Fruit fly (Drosophila melanogaster) whole organism, embryonic: ENCODE measurements around the gene Hsp22.

Experiments
- C15 ChIP-seq: fragments of 200-800 bp; sonication (Bioruptor generic); IDR thresholded peaks from 3 replicates; pipeline ENCODE4 v1.3.6; 2022; ENCODE audit warnings: missing biosample characterization, missing genetic modification characterization
- CG10274 ChIP-seq: fragments of 200-800 bp; sonication (Bioruptor generic); optimal IDR thresholded peaks from 3 replicates; lab custom pipeline; 2017; ENCODE audit warnings: missing biosample characterization, mild to moderate bottlenecking, missing genetic modification characterization
- CG11560 ChIP-seq: fragments of 200-800 bp; sonication (Bioruptor generic); IDR thresholded peaks from 3 replicates; pipeline ENCODE4 v1.3.6; 2022; ENCODE audit warnings: missing biosample characterization, missing genetic modification characterization
- CG13296 ChIP-seq: fragments of 200-800 bp; sonication (Bioruptor generic); optimal IDR thresholded peaks from 3 replicates; lab custom pipeline; 2018; ENCODE audit warnings: missing biosample characterization, mild to moderate bottlenecking, missing genetic modification characterization
- CG13624 ChIP-seq: fragments of 200-800 bp; sonication (Bioruptor generic); optimal IDR thresholded peaks from 2 replicates; lab custom pipeline; 2016; ENCODE audit warnings: missing biosample characterization, missing genetic modification characterization
- CG14014 ChIP-seq: fragments of 200-800 bp; sonication (Bioruptor generic); IDR thresholded peaks from 2 replicates; pipeline ENCODE4 v1.3.6; 2022; ENCODE audit warnings: missing biosample characterization, missing genetic modification characterization
- CG14710 ChIP-seq: fragments of 200-800 bp; sonication (Bioruptor generic); optimal IDR thresholded peaks from 3 replicates; lab custom pipeline; 2019; ENCODE audit warnings: missing biosample characterization, mild to moderate bottlenecking, missing genetic modification characterization, moderate library complexity
- CG15479 ChIP-seq: fragments of 200-800 bp; sonication (Bioruptor generic); optimal IDR thresholded peaks from 3 replicates; lab custom pipeline; 2019; ENCODE audit warnings: missing biosample characterization, mild to moderate bottlenecking, missing genetic modification characterization, moderate library complexity
- CG15696 ChIP-seq: fragments of 200-800 bp; sonication (Bioruptor generic); optimal IDR thresholded peaks from 2 replicates; lab custom pipeline; 2019; ENCODE audit warnings: missing biosample characterization, mild to moderate bottlenecking, missing genetic modification characterization, moderate library complexity
- CG17361 ChIP-seq: fragments of 200-800 bp; sonication (Bioruptor generic); IDR thresholded peaks from 3 replicates; pipeline ENCODE4 v1.3.6; 2022; ENCODE audit warnings: missing biosample characterization, missing genetic modification characterization
- CG17568 ChIP-seq: fragments of 200-800 bp; sonication (Bioruptor generic); optimal IDR thresholded peaks from 2 replicates; lab custom pipeline; 2018; ENCODE audit warnings: missing biosample characterization, mild to moderate bottlenecking, missing genetic modification characterization, moderate library complexity
- CG17802 ChIP-seq: fragments of 200-800 bp; sonication (Bioruptor generic); optimal IDR thresholded peaks from 2 replicates; lab custom pipeline; 2018; ENCODE audit warnings: missing biosample characterization, mild to moderate bottlenecking, missing genetic modification characterization, moderate library complexity
- CG17829 ChIP-seq: fragments of 200-800 bp; optimal IDR thresholded peaks from 2 replicates; lab custom pipeline; 2019; ENCODE audit warnings: missing biosample characterization, mild to moderate bottlenecking, missing genetic modification characterization, moderate library complexity
- CG43689 ChIP-seq: fragments of 200-800 bp; sonication (Bioruptor generic); IDR thresholded peaks from 2 replicates; pipeline ENCODE4 v1.3.6; 2022; ENCODE audit warnings: missing biosample characterization, missing genetic modification characterization
- CG6765 ChIP-seq: fragments of 200-800 bp; sonication (Bioruptor generic); optimal IDR thresholded peaks from 3 replicates; lab custom pipeline; 2017; ENCODE audit warnings: missing biosample characterization, mild to moderate bottlenecking, missing genetic modification characterization
- CG7786 ChIP-seq: fragments of 200-800 bp; sonication (Bioruptor generic); optimal IDR thresholded peaks from 2 replicates; lab custom pipeline; 2016; ENCODE audit warnings: missing biosample characterization, missing genetic modification characterization
- CG8359 ChIP-seq: fragments of 200-800 bp; sonication (Bioruptor generic); optimal IDR thresholded peaks from 2 replicates; lab custom pipeline; 2017; ENCODE audit warnings: missing biosample characterization, mild to moderate bottlenecking, missing genetic modification characterization, borderline replicate concordance
- CG8765 ChIP-seq: fragments of 200-800 bp; sonication (Bioruptor generic); IDR thresholded peaks from 2 replicates; pipeline ENCODE4 v1.3.6; 2022; ENCODE audit warnings: missing biosample characterization, missing genetic modification characterization
- CrebB ChIP-seq: fragments of 200-800 bp; sonication (Bioruptor generic); optimal IDR thresholded peaks from 3 replicates; lab custom pipeline; 2018; ENCODE audit warnings: missing biosample characterization, mild to moderate bottlenecking, missing genetic modification characterization
- D19B ChIP-seq: fragments of 200-800 bp; sonication (Bioruptor generic); optimal IDR thresholded peaks from 2 replicates; lab custom pipeline; 2017; ENCODE audit warnings: missing biosample characterization, mild to moderate bottlenecking, missing genetic modification characterization
- Dp ChIP-seq: fragments of 200-800 bp; sonication (Bioruptor generic); optimal IDR thresholded peaks from 2 replicates; lab custom pipeline; 2018; ENCODE audit warnings: missing biosample characterization, mild to moderate bottlenecking, missing genetic modification characterization, moderate library complexity
- Elba2 ChIP-seq: fragments of 200-800 bp; sonication (Bioruptor generic); optimal IDR thresholded peaks from 3 replicates; lab custom pipeline; 2016; ENCODE audit warnings: missing biosample characterization, missing genetic modification characterization
- H15 ChIP-seq: fragments of 200-800 bp; sonication (Bioruptor generic); IDR thresholded peaks from 3 replicates; pipeline ENCODE4 v1.3.6; 2022; ENCODE audit warnings: missing biosample characterization, missing genetic modification characterization
- HHEX ChIP-seq: fragments of 200-800 bp; sonication (Bioruptor generic); optimal IDR thresholded peaks from 3 replicates; lab custom pipeline; 2017; ENCODE audit warnings: missing biosample characterization, mild to moderate bottlenecking, missing genetic modification characterization, missing genetic modification reagents
- HLH3B ChIP-seq: fragments of 200-800 bp; sonication (Bioruptor generic); IDR thresholded peaks from 2 replicates; pipeline ENCODE4 v1.3.6; 2022; ENCODE audit warnings: missing biosample characterization, missing genetic modification characterization
- Myb ChIP-seq: fragments of 200-800 bp; sonication (Bioruptor generic); optimal IDR thresholded peaks from 2 replicates; lab custom pipeline; 2016; ENCODE audit warnings: missing biosample characterization, missing genetic modification characterization
- NC2β ChIP-seq: fragments of 200-800 bp; sonication (Bioruptor generic); optimal IDR thresholded peaks from 2 replicates; lab custom pipeline; 2016; ENCODE audit warnings: missing biosample characterization, missing genetic modification characterization
- Poxn ChIP-seq: fragments of 200-800 bp; sonication (Bioruptor generic); IDR thresholded peaks from 2 replicates; pipeline ENCODE4 v1.3.6; 2022; ENCODE audit warnings: missing biosample characterization, missing genetic modification characterization
- Xbp1 ChIP-seq: fragments of 200-800 bp; sonication (Bioruptor generic); optimal IDR thresholded peaks from 3 replicates; lab custom pipeline; 2016; ENCODE audit warnings: missing biosample characterization, mild to moderate bottlenecking, missing genetic modification characterization
- bsh ChIP-seq, 2 experiments: fragments of 200-800 bp; sonication (Bioruptor generic); optimal IDR thresholded peaks; 2 replicates each; lab custom pipeline; 2017 to 2018; ENCODE audit warnings: mild to moderate bottlenecking in 2 of 2, missing biosample characterization in 2 of 2, missing genetic modification characterization in 2 of 2, moderate library complexity in 1 of 2
- danr ChIP-seq: fragments of 200-800 bp; sonication (Bioruptor generic); IDR thresholded peaks from 2 replicates; pipeline ENCODE4 v1.3.6; 2022; ENCODE audit warnings: missing biosample characterization, missing genetic modification characterization
- dmrt99B ChIP-seq: fragments of 200-800 bp; sonication (Bioruptor generic); optimal IDR thresholded peaks from 2 replicates; lab custom pipeline; 2018; ENCODE audit warnings: missing biosample characterization, mild to moderate bottlenecking, missing genetic modification characterization, moderate library complexity
- dpn ChIP-seq, 2 experiments: fragments of 200-800 bp; sonication (Bioruptor generic); optimal IDR thresholded peaks; 3 replicates each; lab custom pipeline; 2016; ENCODE audit warnings: missing biosample characterization in 2 of 2, missing genetic modification characterization in 2 of 2
- exex ChIP-seq: fragments of 200-800 bp; sonication (Bioruptor generic); optimal IDR thresholded peaks from 4 replicates; lab custom pipeline; 2018; ENCODE audit warnings: missing biosample characterization, mild to moderate bottlenecking, missing genetic modification characterization, moderate library complexity
- grau ChIP-seq: fragments of 200-800 bp; optimal IDR thresholded peaks from 3 replicates; lab custom pipeline; 2019; ENCODE audit warnings: missing biosample characterization, mild to moderate bottlenecking, missing genetic modification characterization, moderate library complexity
- gsb ChIP-seq: fragments of 200-800 bp; sonication (Bioruptor generic); IDR thresholded peaks from 2 replicates; pipeline ENCODE4 v1.3.6; 2022; ENCODE audit warnings: missing biosample characterization, missing genetic modification characterization
- lilli ChIP-seq: fragments of 200-800 bp; sonication (Bioruptor generic); optimal IDR thresholded peaks from 3 replicates; lab custom pipeline; 2016; ENCODE audit warnings: missing biosample characterization, missing genetic modification characterization
- lmd ChIP-seq: fragments of 200-800 bp; sonication (Bioruptor generic); IDR thresholded peaks from 2 replicates; pipeline ENCODE4 v1.3.6; 2022; ENCODE audit warnings: missing biosample characterization, missing genetic modification characterization
- mld ChIP-seq: fragments of 200-800 bp; sonication (Bioruptor generic); IDR thresholded peaks from 3 replicates; pipeline ENCODE4 v1.3.6; 2022; ENCODE audit warnings: missing biosample characterization, missing genetic modification characterization; ENCODE audit not compliant: partially characterized antibody
- nerfin-1 ChIP-seq: fragments of 200-800 bp; sonication (Bioruptor generic); optimal IDR thresholded peaks from 3 replicates; lab custom pipeline; 2019; ENCODE audit warnings: missing biosample characterization, mild to moderate bottlenecking, missing genetic modification characterization, moderate library complexity
- onecut ChIP-seq: fragments of 200-800 bp; sonication (Bioruptor generic); IDR thresholded peaks from 2 replicates; pipeline ENCODE4 v1.3.6; 2022; ENCODE audit warnings: missing biosample characterization, missing genetic modification characterization
- run ChIP-seq: fragments of 200-800 bp; sonication (Bioruptor generic); optimal IDR thresholded peaks from 3 replicates; lab custom pipeline; 2018; ENCODE audit warnings: missing biosample characterization, mild to moderate bottlenecking, missing genetic modification characterization
- seq ChIP-seq: fragments of 200-800 bp; sonication (Bioruptor generic); IDR thresholded peaks from 2 replicates; pipeline ENCODE4 v1.3.6; 2022; ENCODE audit warnings: missing biosample characterization, missing genetic modification characterization
- slbo ChIP-seq: fragments of 200-800 bp; sonication (Bioruptor generic); IDR thresholded peaks from 2 replicates; pipeline ENCODE4 v1.3.6; 2022; ENCODE audit warnings: missing biosample characterization, missing genetic modification characterization
- slp2 ChIP-seq: fragments of 200-800 bp; sonication (Bioruptor generic); optimal IDR thresholded peaks from 2 replicates; lab custom pipeline; 2016; ENCODE audit warnings: missing biosample characterization, missing genetic modification characterization
- stwl ChIP-seq: fragments of 200-800 bp; sonication (Bioruptor generic); optimal IDR thresholded peaks from 3 replicates; lab custom pipeline; 2018; ENCODE audit warnings: missing biosample characterization, mild to moderate bottlenecking, missing genetic modification characterization, moderate library complexity
- tgo ChIP-seq: fragments of 200-800 bp; sonication (Bioruptor generic); IDR thresholded peaks from 3 replicates; pipeline ENCODE4 v1.3.6; 2022; ENCODE audit warnings: missing biosample characterization, missing genetic modification characterization
- trem ChIP-seq: fragments of 200-800 bp; optimal IDR thresholded peaks from 3 replicates; lab custom pipeline; 2019; ENCODE audit warnings: missing biosample characterization, mild to moderate bottlenecking, missing genetic modification characterization, moderate library complexity
- trh ChIP-seq: fragments of 200-800 bp; sonication (Bioruptor generic); optimal IDR thresholded peaks from 2 replicates; lab custom pipeline; 2016; ENCODE audit warnings: missing biosample characterization, missing genetic modification characterization
- vvl ChIP-seq: fragments of 200-800 bp; sonication (Bioruptor generic); IDR thresholded peaks from 2 replicates; pipeline ENCODE4 v1.3.6; 2022; ENCODE audit warnings: missing biosample characterization, missing genetic modification characterization

Hsp22 gene

dm6 chr3L:9383345-9384075 lies 10.8 kb downstream of the Hsp22 start, which contains the start of gene Hsp27 (continued):
- peak; percentile 96 for TF ChIP-seq nerfin-1 (tag; lab: Kevin White, UChicago)
- TF ChIP-seq CG8765 (GFP tag; lab: Robert Waterston, UW) = peak; percentile 97
- TF ChIP-seq CG14710 (tag; lab: Kevin White, UChicago) = peak; percentile 97
- TF ChIP-seq CG17829 (tag; lab: Kevin White, UChicago) = peak; percentile 98
- TF ChIP-seq CG17568 (GFP tag; lab: Kevin White, UChicago) = peak; percentile 96
- peak; percentile 50 for TF ChIP-seq Elba2 (GFP tag; lab: Kevin White, UChicago)
- TF ChIP-seq C15 (GFP tag; lab: Robert Waterston, UW) = peak; percentile 96
- peak; percentile 94 for TF ChIP-seq CG8359 (GFP tag; lab: Kevin White, UChicago)
- TF ChIP-seq onecut (GFP tag; lab: Robert Waterston, UW) = peak; percentile 94
- peak; percentile 99 for TF ChIP-seq dmrt99B (tag; lab: Kevin White, UChicago)
- peak; percentile 96 for TF ChIP-seq CG13624
- TF ChIP-seq Dp = peak; percentile 32
- peak; percentile 95 for TF ChIP-seq run
- no peak for TF ChIP-seq exex (tag; lab: Kevin White, UChicago)
- peak; percentile 65 for TF ChIP-seq stwl (tag; lab: Kevin White, UChicago)
- TF ChIP-seq lmd = peak; percentile 99
- TF ChIP-seq gsb = peak; percentile 96
- peak; percentile 97 for TF ChIP-seq grau (tag; lab: Kevin White, UChicago)
- TF ChIP-seq Xbp1 = peak; percentile 99
- peak; percentile 96 for TF ChIP-seq CG14014 (GFP tag; lab: Robert Waterston, UW)
- TF ChIP-seq trem (tag; lab: Kevin White, UChicago) = peak; percentile 96
- TF ChIP-seq mld (GFP tag; lab: Robert Waterston, UW) = no peak
- TF ChIP-seq dpn (GFP tag; optimal IDR thresholded peaks at IDR 0.05; lab: Kevin White, UChicago) = peak; percentile 96 to 98
- TF ChIP-seq vvl = peak; percentile 99
- TF ChIP-seq CG11560 (tag; lab: Robert Waterston, UW) = peak; percentile 88
- no peak for TF ChIP-seq CG15479 (GFP tag; lab: Kevin White, UChicago)
- TF ChIP-seq D19B (GFP tag; lab: Kevin White, UChicago) = peak; percentile 90
- TF ChIP-seq HHEX (GFP tag; lab: Kevin White, UChicago) = peak; percentile 97
- TF ChIP-seq tgo (GFP tag; lab: Robert Waterston, UW) = peak; percentile 99
- peak; percentile 99 for TF ChIP-seq H15
- TF ChIP-seq NC2β = peak; percentile 85
- peak; percentile 96 for TF ChIP-seq trh
- peak; percentile 99 for TF ChIP-seq HLH3B (GFP tag; lab: Robert Waterston, UW)
- TF ChIP-seq CG6765 (GFP tag; lab: Kevin White, UChicago) = peak; percentile 88
- peak; percentile 95 for TF ChIP-seq CG43689 (GFP tag; lab: Robert Waterston, UW)
- TF ChIP-seq CG15696 (tag; lab: Kevin White, UChicago) = peak; percentile 79
- TF ChIP-seq CG7786 (GFP tag; lab: Kevin White, UChicago) = peak; percentile 88
- peak; percentile 91 for TF ChIP-seq CG17802 (tag; lab: Kevin White, UChicago)
- TF ChIP-seq CG10274 (GFP tag; lab: Kevin White, UChicago) = peak; percentile 90
- TF ChIP-seq CrebB = peak; percentile 93
- peak; percentile 95 for TF ChIP-seq CG13296
- peak; percentile 97 for TF ChIP-seq danr (GFP tag; lab: Robert Waterston, UW)
- peak; percentile 99 to 100 for TF ChIP-seq bsh (GFP tag; optimal IDR thresholded peaks at IDR 0.05; lab: Kevin White, UChicago)
- TF ChIP-seq slp2 (GFP tag; lab: Kevin White, UChicago) = peak; percentile 95
- peak; percentile 84 for TF ChIP-seq Poxn
- TF ChIP-seq lilli (GFP tag; lab: Kevin White, UChicago) = peak; percentile 98
- peak; percentile 99 for TF ChIP-seq slbo (GFP tag; lab: Robert Waterston, UW)
- peak; percentile 97 for TF ChIP-seq seq
- TF ChIP-seq Myb (GFP tag; lab: Kevin White, UChicago) = peak; percentile 76
- TF ChIP-seq CG17361 (GFP tag; lab: Robert Waterston, UW) = peak; percentile 99
